Fruit fly (Drosophila melanogaster) whole organism, embryonic: ENCODE data around the gene Pfas.

Source experiments
- Bdp1 ChIP-seq: fragments of 200-800 bp; sonication (Bioruptor generic); optimal IDR thresholded peaks from 3 replicates; lab custom pipeline; 2016; ENCODE audit warnings: missing biosample characterization, missing genetic modification characterization
- Bgb ChIP-seq: fragments of 200-800 bp; sonication (Bioruptor generic); IDR thresholded peaks from 2 replicates; pipeline ENCODE4 v1.3.6; 2022; ENCODE audit warnings: missing biosample characterization, missing genetic modification characterization; ENCODE audit not compliant: partially characterized antibody
- BtbVII ChIP-seq: fragments of 200-800 bp; sonication (Bioruptor generic); optimal IDR thresholded peaks from 3 replicates; lab custom pipeline; 2017; ENCODE audit warnings: missing biosample characterization, mild to moderate bottlenecking, missing genetic modification characterization
- Bteb2 ChIP-seq: fragments of 200-800 bp; sonication (Bioruptor generic); optimal IDR thresholded peaks from 2 replicates; lab custom pipeline; 2016; ENCODE audit warnings: missing biosample characterization, missing genetic modification characterization
- CG10431 ChIP-seq: fragments of 200-800 bp; sonication (Bioruptor generic); optimal IDR thresholded peaks from 3 replicates; lab custom pipeline; 2018; ENCODE audit warnings: missing biosample characterization, mild to moderate bottlenecking, missing genetic modification characterization
- CG10979 ChIP-seq: fragments of 200-800 bp; sonication (Bioruptor generic); optimal IDR thresholded peaks from 2 replicates; lab custom pipeline; 2018; ENCODE audit warnings: missing biosample characterization, mild to moderate bottlenecking, missing genetic modification characterization, moderate library complexity
- CG12659 ChIP-seq: fragments of 200-800 bp; sonication (Bioruptor generic); optimal IDR thresholded peaks from 3 replicates; lab custom pipeline; 2017; ENCODE audit warnings: mild to moderate bottlenecking, missing biosample characterization, missing genetic modification reagents, missing genetic modification characterization
- CG13894 ChIP-seq: fragments of 200-800 bp; sonication (Bioruptor generic); optimal IDR thresholded peaks from 3 replicates; lab custom pipeline; 2018; ENCODE audit warnings: missing biosample characterization, mild to moderate bottlenecking, missing genetic modification characterization, moderate library complexity
- CG14050 ChIP-seq: fragments of 200-800 bp; sonication (Bioruptor generic); IDR thresholded peaks from 3 replicates; pipeline ENCODE4 v1.3.6; 2022; ENCODE audit warnings: missing biosample characterization, missing genetic modification characterization
- CG17186 ChIP-seq: fragments of 200-800 bp; sonication (Bioruptor generic); optimal IDR thresholded peaks from 3 replicates; lab custom pipeline; 2017; ENCODE audit warnings: missing biosample characterization, missing genetic modification reagents, missing genetic modification characterization
- CG17385 ChIP-seq: fragments of 200-800 bp; sonication (Bioruptor generic); optimal IDR thresholded peaks from 3 replicates; lab custom pipeline; 2018; ENCODE audit warnings: missing biosample characterization, mild to moderate bottlenecking, missing genetic modification characterization
- CG18476 ChIP-seq: fragments of 200-800 bp; sonication (Bioruptor generic); optimal IDR thresholded peaks from 2 replicates; lab custom pipeline; 2016; ENCODE audit warnings: missing biosample characterization, mild to moderate bottlenecking, missing genetic modification characterization
- CG2129 ChIP-seq: fragments of 200-800 bp; sonication (Bioruptor generic); IDR thresholded peaks from 2 replicates; pipeline ENCODE4 v1.3.6; 2022; ENCODE audit warnings: missing biosample characterization, missing genetic modification characterization; ENCODE audit not compliant: partially characterized antibody
- CG2889 ChIP-seq: fragments of 200-800 bp; sonication (Bioruptor generic); IDR thresholded peaks from 3 replicates; pipeline ENCODE4 v1.3.6; 2022; ENCODE audit warnings: missing biosample characterization, missing genetic modification characterization
- CG31441 ChIP-seq: fragments of 200-800 bp; sonication (Bioruptor generic); IDR thresholded peaks from 2 replicates; pipeline ENCODE4 v1.3.6; 2022; ENCODE audit warnings: missing biosample characterization, missing genetic modification characterization
- CG3407 ChIP-seq: fragments of 200-800 bp; sonication (Bioruptor generic); optimal IDR thresholded peaks from 2 replicates; lab custom pipeline; 2018; ENCODE audit warnings: missing biosample characterization, mild to moderate bottlenecking, missing genetic modification characterization
- CG34422 ChIP-seq: fragments of 200-800 bp; sonication (Bioruptor generic); IDR thresholded peaks from 3 replicates; pipeline ENCODE4 v1.3.6; 2022; ENCODE audit warnings: missing biosample characterization, missing genetic modification characterization
- CG4854 ChIP-seq: fragments of 200-800 bp; sonication (Bioruptor generic); optimal IDR thresholded peaks from 2 replicates; lab custom pipeline; 2016; ENCODE audit warnings: missing biosample characterization, missing genetic modification characterization, inconsistent platforms
- CG6654 ChIP-seq: fragments of 200-800 bp; sonication (Bioruptor generic); optimal IDR thresholded peaks from 2 replicates; lab custom pipeline; 2017; ENCODE audit warnings: missing biosample characterization, mild to moderate bottlenecking, missing genetic modification characterization
- CG6683 ChIP-seq: fragments of 200-800 bp; sonication (Bioruptor generic); optimal IDR thresholded peaks from 2 replicates; lab custom pipeline; 2017; ENCODE audit warnings: missing biosample characterization, mild to moderate bottlenecking, missing genetic modification characterization, missing genetic modification reagents
- CG6689 ChIP-seq: fragments of 200-800 bp; sonication (Bioruptor generic); IDR thresholded peaks from 2 replicates; pipeline ENCODE4 v1.3.6; 2022; ENCODE audit warnings: missing biosample characterization, missing genetic modification characterization
- CG7271 ChIP-seq: fragments of 200-800 bp; sonication (Bioruptor generic); optimal IDR thresholded peaks from 2 replicates; lab custom pipeline; 2018; ENCODE audit warnings: missing biosample characterization, mild to moderate bottlenecking, missing genetic modification characterization, moderate library complexity
- CG7928 ChIP-seq: fragments of 200-800 bp; sonication (Bioruptor generic); optimal IDR thresholded peaks from 2 replicates; lab custom pipeline; 2017; ENCODE audit warnings: missing biosample characterization, mild to moderate bottlenecking, missing genetic modification characterization
- CG9932 ChIP-seq: fragments of 200-800 bp; sonication (Bioruptor generic); IDR thresholded peaks from 2 replicates; pipeline ENCODE4 v1.3.6; 2022; ENCODE audit warnings: missing biosample characterization, missing genetic modification characterization
- CoRest ChIP-seq: fragments of 200-800 bp; sonication (Bioruptor generic); optimal IDR thresholded peaks from 3 replicates; lab custom pipeline; 2018; ENCODE audit warnings: missing biosample characterization, mild to moderate bottlenecking, missing genetic modification characterization, moderate library complexity
- D19B ChIP-seq: fragments of 200-800 bp; sonication (Bioruptor generic); optimal IDR thresholded peaks from 2 replicates; lab custom pipeline; 2017; ENCODE audit warnings: missing biosample characterization, mild to moderate bottlenecking, missing genetic modification characterization
- Eip74EF ChIP-seq, 2 experiments: fragments of 200-800 bp in 1 of 2; fragments of >200 bp in 1 of 2; sonication (Bioruptor generic) in 1 of 2; optimal IDR thresholded peaks; 2 replicates each; lab custom pipeline; 2017 to 2019; ENCODE audit warnings: missing biosample characterization in 2 of 2, missing genetic modification characterization in 2 of 2, mild to moderate bottlenecking in 1 of 2, moderate library complexity in 1 of 2
- HLH3B ChIP-seq: fragments of 200-800 bp; sonication (Bioruptor generic); IDR thresholded peaks from 2 replicates; pipeline ENCODE4 v1.3.6; 2022; ENCODE audit warnings: missing biosample characterization, missing genetic modification characterization
- HmgZ ChIP-seq: fragments of 200-800 bp; sonication (Bioruptor generic); optimal IDR thresholded peaks from 2 replicates; lab custom pipeline; 2018; ENCODE audit warnings: missing biosample characterization, mild to moderate bottlenecking, missing genetic modification characterization
- MBD-R2 ChIP-seq: fragments of 200-800 bp; sonication (Bioruptor generic); IDR thresholded peaks from 2 replicates; pipeline ENCODE4 v1.3.6; 2022; ENCODE audit warnings: missing biosample characterization, missing genetic modification characterization
- Meics ChIP-seq: fragments of 200-800 bp; sonication (Bioruptor generic); optimal IDR thresholded peaks from 2 replicates; lab custom pipeline; 2017; ENCODE audit warnings: missing biosample characterization, mild to moderate bottlenecking, missing genetic modification characterization
- Neu2 ChIP-seq: fragments of 200-800 bp; sonication (Bioruptor generic); optimal IDR thresholded peaks from 3 replicates; lab custom pipeline; 2016; ENCODE audit warnings: missing biosample characterization, missing genetic modification characterization, borderline replicate concordance
- Sox100B ChIP-seq: fragments of 200-800 bp; sonication (Bioruptor generic); optimal IDR thresholded peaks from 3 replicates; lab custom pipeline; 2018; ENCODE audit warnings: missing biosample characterization, mild to moderate bottlenecking, missing genetic modification characterization
- ash1 ChIP-seq: fragments of 200-800 bp; sonication (Bioruptor generic); optimal IDR thresholded peaks from 2 replicates; lab custom pipeline; 2018; ENCODE audit warnings: missing biosample characterization, mild to moderate bottlenecking, missing genetic modification characterization
- dmrt99B ChIP-seq: fragments of 200-800 bp; sonication (Bioruptor generic); optimal IDR thresholded peaks from 2 replicates; lab custom pipeline; 2018; ENCODE audit warnings: missing biosample characterization, mild to moderate bottlenecking, missing genetic modification characterization, moderate library complexity
- fd64A ChIP-seq: fragments of 200-800 bp; sonication (Bioruptor generic); optimal IDR thresholded peaks from 3 replicates; lab custom pipeline; 2018; ENCODE audit warnings: missing biosample characterization, mild to moderate bottlenecking, missing genetic modification characterization
- ftz-f1 ChIP-seq: fragments of 200-800 bp; sonication (Bioruptor generic); optimal IDR thresholded peaks from 2 replicates; lab custom pipeline; 2016; ENCODE audit warnings: missing biosample characterization, missing genetic modification characterization
- gcm ChIP-seq: fragments of 200-800 bp; sonication (Bioruptor generic); optimal IDR thresholded peaks from 2 replicates; lab custom pipeline; 2019; ENCODE audit warnings: missing biosample characterization, mild to moderate bottlenecking, missing genetic modification characterization, moderate library complexity
- insv ChIP-seq, 2 experiments: fragments of 200-800 bp; sonication (Bioruptor generic); optimal IDR thresholded peaks; 3 replicates each; lab custom pipeline; 2016 to 2018; ENCODE audit warnings: missing biosample characterization in 2 of 2, missing genetic modification characterization in 2 of 2
- jing ChIP-seq: fragments of 200-800 bp; sonication (Bioruptor generic); optimal IDR thresholded peaks from 2 replicates; lab custom pipeline; 2018; ENCODE audit warnings: missing biosample characterization, mild to moderate bottlenecking, missing genetic modification characterization
- mirr ChIP-seq: fragments of 200-800 bp; sonication (Bioruptor generic); optimal IDR thresholded peaks from 3 replicates; lab custom pipeline; 2018; ENCODE audit warnings: missing biosample characterization, mild to moderate bottlenecking, missing genetic modification characterization
- oc ChIP-seq: fragments of 200-800 bp; sonication (Bioruptor generic); optimal IDR thresholded peaks from 2 replicates; lab custom pipeline; 2018; ENCODE audit warnings: missing biosample characterization, mild to moderate bottlenecking, missing genetic modification characterization, moderate library complexity
- pan ChIP-seq, 4 experiments: fragments of >200 bp in 3 of 4; fragments of 200-800 bp in 1 of 4; sonication (Bioruptor generic) in 1 of 4; optimal IDR thresholded peaks in 3 of 4; IDR thresholded peaks in 1 of 4; 2 replicates each; pipeline versions ENCODE4 v1.3.6 to Lab custom; 2017 to 2022; ENCODE audit warnings: missing biosample characterization in 2 of 4, missing genetic modification characterization in 2 of 4, mixed read lengths in 1 of 4
- ro ChIP-seq: fragments of 200-800 bp; sonication (Bioruptor generic); IDR thresholded peaks from 2 replicates; pipeline ENCODE4 v1.3.6; 2022; ENCODE audit warnings: missing biosample characterization, missing genetic modification characterization
- salm ChIP-seq: fragments of 200-800 bp; sonication (Bioruptor generic); optimal IDR thresholded peaks from 2 replicates; lab custom pipeline; 2018; ENCODE audit warnings: missing biosample characterization, mild to moderate bottlenecking, missing genetic modification characterization
- tgo ChIP-seq: fragments of 200-800 bp; sonication (Bioruptor generic); IDR thresholded peaks from 3 replicates; pipeline ENCODE4 v1.3.6; 2022; ENCODE audit warnings: missing biosample characterization, missing genetic modification characterization
- tx ChIP-seq: fragments of 200-800 bp; sonication (Bioruptor generic); optimal IDR thresholded peaks from 2 replicates; lab custom pipeline; 2016; ENCODE audit warnings: missing biosample characterization, missing genetic modification characterization
- vfl ChIP-seq: fragments of 200-800 bp; sonication (Bioruptor generic); optimal IDR thresholded peaks from 2 replicates; lab custom pipeline; 2016; ENCODE audit warnings: missing biosample characterization, missing genetic modification characterization

The Pfas gene

DNA sequence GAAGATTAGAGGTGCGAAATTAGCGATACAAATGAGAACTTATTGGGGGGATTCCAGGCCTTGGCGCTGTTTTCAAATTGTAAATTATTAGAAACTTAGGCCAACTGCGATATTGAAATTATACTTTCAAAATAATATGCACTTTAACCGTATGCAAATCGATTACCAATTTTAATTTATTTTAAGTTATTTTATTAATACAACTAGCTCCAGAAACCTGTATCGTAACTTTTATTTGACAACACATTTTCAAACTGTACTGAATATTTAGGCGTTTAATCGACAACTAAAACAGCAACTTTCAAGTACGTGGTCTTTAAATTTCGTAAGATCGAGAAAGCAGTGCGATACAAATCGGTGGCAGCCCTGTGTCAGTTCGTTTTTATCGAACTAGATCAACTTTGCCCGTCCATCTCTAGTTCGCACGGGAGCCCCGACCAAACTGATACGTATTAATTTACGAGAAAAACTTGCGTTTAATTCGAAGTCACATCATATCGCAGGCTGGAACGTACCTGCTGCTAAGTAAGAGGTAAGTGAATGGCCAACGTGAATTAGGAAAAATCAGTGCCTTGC lies 24.9 kb upstream of the Pfas start, which contains the start of the genes CG9154 and Kr-h2 (continued):
- no peak for TF ChIP-seq ro
- no peak for TF ChIP-seq CG18476 (GFP tag; lab: Kevin White, UChicago)
- TF ChIP-seq D19B (GFP tag; lab: Kevin White, UChicago): peak; percentile 25
- no peak for TF ChIP-seq CG2889 (GFP tag; lab: Robert Waterston, UW)
- peak; percentile 60 for TF ChIP-seq CG9932
- peak; percentile 73 for TF ChIP-seq Bgb (GFP tag; lab: Robert Waterston, UW)
- TF ChIP-seq gcm (GFP tag; lab: Kevin White, UChicago): no peak
- no peak for TF ChIP-seq ftz-f1
- no peak for TF ChIP-seq fd64A (GFP tag; lab: Kevin White, UChicago)
- no peak for TF ChIP-seq CG6689 (GFP tag; lab: Robert Waterston, UW)
- TF ChIP-seq CG3407 (GFP tag; lab: Kevin White, UChicago): no peak
- TF ChIP-seq CG17385: no peak
- TF ChIP-seq CG12659 (GFP tag; lab: Kevin White, UChicago): peak; percentile 79
- TF ChIP-seq MBD-R2 (GFP tag; lab: Robert Waterston, UW): peak; percentile 37; the same call in 1 of the 2 replicates
- no peak for TF ChIP-seq jing (GFP tag; lab: Kevin White, UChicago)
- TF ChIP-seq CG2129: peak; percentile 32; the same call in 1 of the 2 replicates
- peak in 1 of 2 experiments; percentile 9 for TF ChIP-seq insv (GFP tag; optimal IDR thresholded peaks at IDR 0.05; lab: Kevin White, UChicago)
- peak; percentile 23 for TF ChIP-seq dmrt99B (tag; lab: Kevin White, UChicago)
- no peak for TF ChIP-seq CG6654 (GFP tag; lab: Kevin White, UChicago)
- TF ChIP-seq HmgZ (tag; lab: Kevin White, UChicago): peak; percentile 12
- no peak for TF ChIP-seq oc (tag; lab: Kevin White, UChicago)
- peak; percentile 11; the same call in 1 of the 3 replicates for TF ChIP-seq CG34422
- no peak for TF ChIP-seq Eip74EF (GFP tag; optimal IDR thresholded peaks at IDR 0.05; lab: Kevin White, UChicago)
- no peak for TF ChIP-seq BtbVII (GFP tag; lab: Kevin White, UChicago)
- peak; percentile 1 for TF ChIP-seq Sox100B (GFP tag; lab: Kevin White, UChicago)
- peak; percentile 42 for TF ChIP-seq CG17186 (GFP tag; lab: Kevin White, UChicago)
- TF ChIP-seq tgo (GFP tag; lab: Robert Waterston, UW): no peak
- no peak for TF ChIP-seq CG6683 (GFP tag; lab: Kevin White, UChicago)
- TF ChIP-seq Bteb2: no peak
- TF ChIP-seq CG10979 (tag; lab: Kevin White, UChicago): no peak
- no peak for TF ChIP-seq CG4854 (GFP tag; lab: Kevin White, UChicago)
- TF ChIP-seq CG10431 (GFP tag; lab: Kevin White, UChicago): no peak
- peak; percentile 69 for TF ChIP-seq CoRest (tag; lab: Kevin White, UChicago)
- TF ChIP-seq CG14050 (GFP tag; lab: Robert Waterston, UW): no peak; the same call in 2 of the 3 replicates
- TF ChIP-seq pan (optimal IDR thresholded peaks at IDR 0.05; lab: Kevin White, UChicago): no peak
- peak in 1 of 2 experiments; percentile 41 for TF ChIP-seq pan (GFP tag; optimal IDR thresholded peaks at IDR 0.05 in 1 of 2, IDR thresholded peaks at IDR 0.05 in 1 of 2)
- TF ChIP-seq CG7928: peak; percentile 75
- TF ChIP-seq Bdp1 (GFP tag; lab: Kevin White, UChicago): no peak
- no peak for TF ChIP-seq CG7271 (tag; lab: Kevin White, UChicago)
- TF ChIP-seq salm (tag; lab: Kevin White, UChicago): no peak
- TF ChIP-seq CG13894 (tag; lab: Kevin White, UChicago): peak; percentile 57
- TF ChIP-seq tx (GFP tag; lab: Kevin White, UChicago): no peak
- no peak for TF ChIP-seq HLH3B (GFP tag; lab: Robert Waterston, UW)
- TF ChIP-seq ash1 (GFP tag; lab: Kevin White, UChicago): no peak
- TF ChIP-seq Neu2 (GFP tag; lab: Kevin White, UChicago): no peak
- TF ChIP-seq CG31441: peak; percentile 43; the same call in 1 of the 2 replicates
- TF ChIP-seq mirr: peak; percentile 24
- TF ChIP-seq Meics (GFP tag; lab: Kevin White, UChicago): peak; percentile 32
- no peak for TF ChIP-seq vfl (GFP tag; lab: Kevin White, UChicago)
